Worm (Caenorhabditis elegans): ENCODE results near the gene B0563.10.

DNA sequence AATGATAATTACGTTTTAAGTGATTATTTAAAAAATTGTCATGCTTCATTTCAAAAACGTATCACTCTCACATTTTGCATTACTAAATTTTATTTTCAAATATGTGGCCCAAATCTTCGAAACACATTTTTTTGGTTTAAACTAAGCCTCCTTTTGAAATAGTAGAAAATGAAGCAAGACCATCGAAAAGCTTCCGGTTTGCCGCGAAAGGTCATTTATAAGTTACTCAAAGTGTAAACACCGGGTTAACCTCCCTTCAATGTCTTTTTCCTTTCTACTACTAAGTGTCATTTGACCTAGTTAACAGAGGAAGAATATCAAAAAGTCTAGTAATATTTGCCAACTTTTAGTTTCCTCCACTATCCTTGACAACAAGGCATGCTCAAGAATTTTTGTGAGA, 39.7 kb upstream of the B0563.10 start:
- TF ChIP-seq dao-5 (tag; optimal IDR thresholded peaks at IDR 0.05) (no peak), W03F9.2 (tag; optimal IDR thresholded peaks at IDR 0.05) (no peak)
